Worm (Caenorhabditis elegans) whole organism, early embryonic: ENCODE results near the gene K10H10.9.

Experiments used
- B0310.2 ChIP-seq: sonication (generic microtip); optimal IDR thresholded peaks from 2 replicates; lab custom pipeline; 2016; ENCODE audit warnings: mild to moderate bottlenecking, missing genetic modification characterization, missing compliant biosample characterization
- F13C5.2 ChIP-seq: sonication (generic microtip); optimal IDR thresholded peaks from 2 replicates; lab custom pipeline; 2017; ENCODE audit warnings: mild to moderate bottlenecking, missing genetic modification characterization, inconsistent platforms, missing compliant biosample characterization
- aly-1 ChIP-seq: sonication (generic microtip); optimal IDR thresholded peaks from 2 replicates; lab custom pipeline; 2016; ENCODE audit warnings: missing genetic modification characterization, missing compliant biosample characterization
- ama-1 ChIP-seq: fragments of 150-350 bp; optimal IDR thresholded peaks from 2 replicates; lab custom pipeline; 2014
- ceh-13 ChIP-seq: fragments of 200-800 bp; sonication (Bioruptor generic); optimal IDR thresholded peaks from 2 replicates; lab custom pipeline; 2018; ENCODE audit warnings: mild to moderate bottlenecking, missing genetic modification characterization, missing compliant biosample characterization
- ceh-36 ChIP-seq: sonication (generic microtip); optimal IDR thresholded peaks from 2 replicates; lab custom pipeline; 2016; ENCODE audit warnings: missing genetic modification characterization, inconsistent platforms, missing compliant biosample characterization
- ets-7 ChIP-seq: sonication (generic microtip); optimal IDR thresholded peaks from 2 replicates; lab custom pipeline; 2016; ENCODE audit warnings: missing genotype, missing genetic modification characterization, missing compliant biosample characterization
- flt-1 ChIP-seq: fragments of 200-800 bp; sonication (Bioruptor generic); IDR thresholded peaks from 2 replicates; pipeline ENCODE4 v1.3.6; 2022; ENCODE audit warnings: missing genetic modification characterization, missing compliant biosample characterization
- hmbx-1 ChIP-seq: sonication (generic microtip); optimal IDR thresholded peaks from 2 replicates; lab custom pipeline; 2016; ENCODE audit warnings: mild to moderate bottlenecking, missing genetic modification characterization, missing compliant biosample characterization
- hmg-4 ChIP-seq: fragments of 200-800 bp; sonication (Bioruptor generic); optimal IDR thresholded peaks from 2 replicates; lab custom pipeline; 2018; ENCODE audit warnings: mild to moderate bottlenecking, missing genetic modification characterization, missing compliant biosample characterization
- hnd-1 ChIP-seq: sonication (generic microtip); optimal IDR thresholded peaks from 2 replicates; lab custom pipeline; 2016; ENCODE audit warnings: missing genetic modification characterization, missing compliant biosample characterization
- pes-1 ChIP-seq: fragments of 200-800 bp; sonication (Bioruptor generic); IDR thresholded peaks from 2 replicates; pipeline ENCODE4 v1.3.6; 2022; ENCODE audit warnings: missing genetic modification reagents, missing genetic modification characterization, missing compliant biosample characterization
- scrt-1 ChIP-seq: fragments of 200-800 bp; sonication (Bioruptor generic); IDR thresholded peaks from 2 replicates; pipeline ENCODE4 v1.3.6; 2022; ENCODE audit warnings: missing genetic modification characterization, missing compliant biosample characterization
- sea-1 ChIP-seq: fragments of 200-800 bp; sonication (Bioruptor generic); conservative IDR thresholded peaks from 2 replicates; pipeline ENCODE4 v1.3.6; 2022; ENCODE audit warnings: missing genetic modification characterization, missing compliant biosample characterization
- tbx-11 ChIP-seq: fragments of 200-800 bp; sonication (Bioruptor generic); IDR thresholded peaks from 2 replicates; pipeline ENCODE4 v1.3.6; 2022; ENCODE audit warnings: missing genetic modification characterization, missing compliant biosample characterization
- tbx-37 ChIP-seq: fragments of 200-800 bp; sonication (Bioruptor generic); conservative IDR thresholded peaks from 2 replicates; pipeline ENCODE4 v1.3.6; 2022; ENCODE audit warnings: missing genetic modification reagents, missing genetic modification characterization, missing compliant biosample characterization
- tra-4 ChIP-seq: sonication (generic microtip); optimal IDR thresholded peaks from 2 replicates; lab custom pipeline; 2017; ENCODE audit warnings: missing genetic modification characterization, missing compliant biosample characterization

Gene K10H10.9

DNA sequence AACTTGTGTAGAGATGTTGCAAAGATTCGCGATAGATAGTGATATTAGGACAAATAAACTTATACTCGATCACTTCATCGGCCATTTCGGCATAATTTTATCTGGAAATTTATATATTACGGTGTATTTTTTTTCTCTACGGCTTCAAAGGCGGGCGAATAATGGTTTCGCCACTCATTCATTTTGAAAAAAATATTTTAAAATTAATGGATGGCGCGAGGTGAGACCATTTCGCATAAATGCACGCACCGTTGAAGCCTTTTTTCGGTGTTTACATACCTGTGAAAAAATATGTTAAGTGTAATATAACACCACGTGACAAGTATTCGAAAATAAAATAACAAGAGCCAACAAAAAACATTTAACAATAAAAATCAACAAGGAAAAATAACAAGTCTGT lies 7.1 kb upstream of the K10H10.9 start, which contains the start of gene btb-19:
btb-19 (minus strand) TSS at position 101 of the 400 bp plus-strand sequence.
- TF ChIP-seq ceh-36 (tag; lab: Kevin White, UChicago) = no peak
- TF ChIP-seq ceh-13 = no peak
- no peak for TF ChIP-seq hnd-1
- no peak for TF ChIP-seq ets-7 (tag; lab: Kevin White, UChicago)
- no peak for TF ChIP-seq hmbx-1
- TF ChIP-seq pes-1 (GFP tag; lab: Robert Waterston, UW) = no peak
- no peak for TF ChIP-seq hmg-4 (GFP tag; lab: Kevin White, UChicago)
- no peak for TF ChIP-seq scrt-1
- no peak for TF ChIP-seq aly-1
- TF ChIP-seq B0310.2 (tag; lab: Kevin White, UChicago) = no peak
- no peak for TF ChIP-seq ama-1 (lab: Kevin White, UChicago)
- no peak for TF ChIP-seq tbx-37
- no peak for TF ChIP-seq tra-4 (tag; lab: Kevin White, UChicago)
- no peak for TF ChIP-seq sea-1 (GFP tag; lab: Robert Waterston, UW)
- no peak for TF ChIP-seq flt-1 (GFP tag; lab: Robert Waterston, UW)
- no peak for TF ChIP-seq tbx-11 (GFP tag; lab: Robert Waterston, UW)

- no peak for TF ChIP-seq ceh-36 (tag; lab: Kevin White, UChicago)
- no peak for TF ChIP-seq ama-1 (lab: Kevin White, UChicago)
- TF ChIP-seq tra-4 (tag; lab: Kevin White, UChicago) = no peak
- no peak for TF ChIP-seq B0310.2 (tag; lab: Kevin White, UChicago)
- no peak for TF ChIP-seq F13C5.2 (tag; lab: Kevin White, UChicago)
- no peak for TF ChIP-seq ets-7 (tag; lab: Kevin White, UChicago)
- TF ChIP-seq aly-1 = no peak
- TF ChIP-seq ceh-13 = no peak
- no peak for TF ChIP-seq tbx-37
- TF ChIP-seq flt-1 (GFP tag; lab: Robert Waterston, UW) = no peak
These were observed 3.7 kb downstream of the K10H10.9 start, which contains the start of gene K10H10.13 for ce11 chrII:14511189-14511588. Gene K10H10.13 (minus strand): TSS chrII:14511289.

DNA sequence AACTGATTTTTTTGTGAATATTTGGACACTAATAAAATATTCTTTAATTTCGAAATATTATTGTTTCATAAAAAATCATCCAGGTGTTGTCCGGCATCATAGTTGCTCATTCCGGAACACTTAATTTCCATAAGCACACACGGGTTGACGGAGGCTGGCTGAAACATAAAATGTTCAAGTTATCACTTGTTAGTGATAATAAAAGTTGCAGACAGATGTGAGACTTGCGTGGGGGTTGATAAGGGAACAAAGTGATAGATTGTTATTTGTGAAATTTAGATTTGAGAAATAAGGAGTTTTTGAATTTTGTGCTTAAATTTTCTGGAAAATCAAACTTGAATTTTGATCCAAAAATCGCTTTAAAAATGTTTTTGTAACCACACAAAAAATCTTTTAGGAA lies 4.8 kb downstream of the K10H10.9 start:
- TF ChIP-seq ets-7 (tag; lab: Kevin White, UChicago) = no peak
- no peak for TF ChIP-seq tra-4 (tag; lab: Kevin White, UChicago)
- TF ChIP-seq sea-1 (GFP tag; lab: Robert Waterston, UW) = no peak
- no peak for TF ChIP-seq tbx-37
- TF ChIP-seq ceh-13 = no peak
- no peak for TF ChIP-seq flt-1 (GFP tag; lab: Robert Waterston, UW)
- TF ChIP-seq ceh-36 (tag; lab: Kevin White, UChicago) = no peak

DNA sequence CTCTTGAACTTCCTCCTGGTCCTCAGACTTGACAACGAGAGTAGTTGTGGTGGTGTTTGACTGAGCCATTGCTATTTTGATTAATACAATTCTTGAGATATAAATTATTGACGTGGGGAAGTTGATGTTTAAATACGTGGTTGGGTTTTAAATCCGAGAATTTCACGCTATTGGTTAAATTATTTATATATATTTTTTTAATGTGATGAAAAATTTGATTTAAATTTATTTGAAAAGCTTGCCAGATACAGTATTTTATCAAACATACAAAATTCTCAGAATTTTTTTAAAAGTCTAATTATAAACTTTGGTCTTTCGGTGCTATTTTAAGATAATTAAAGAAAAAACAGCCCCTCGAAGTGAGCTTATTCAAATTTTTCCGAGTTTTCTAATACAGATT lies 7.4 kb downstream of the K10H10.9 start, which contains the start of the genes K10H10.7 and K10H10.10:
K10H10.7 (minus strand) TSS at position 101 of the 400 bp plus-strand sequence.
K10H10.10 (plus strand) TSS at position 204 of the 400 bp plus-strand sequence.
- TF ChIP-seq hnd-1 (no peak), ceh-13 (no peak), hmbx-1 (no peak), aly-1 (no peak), ceh-36 (tag; lab: Kevin White, UChicago) (no peak), hmg-4 (GFP tag; lab: Kevin White, UChicago) (no peak), tra-4 (tag; lab: Kevin White, UChicago) (no peak), ama-1 (lab: Kevin White, UChicago) (no peak), flt-1 (GFP tag; lab: Robert Waterston, UW) (no peak), sea-1 (GFP tag; lab: Robert Waterston, UW) (no peak), tbx-37 (no peak)

DNA sequence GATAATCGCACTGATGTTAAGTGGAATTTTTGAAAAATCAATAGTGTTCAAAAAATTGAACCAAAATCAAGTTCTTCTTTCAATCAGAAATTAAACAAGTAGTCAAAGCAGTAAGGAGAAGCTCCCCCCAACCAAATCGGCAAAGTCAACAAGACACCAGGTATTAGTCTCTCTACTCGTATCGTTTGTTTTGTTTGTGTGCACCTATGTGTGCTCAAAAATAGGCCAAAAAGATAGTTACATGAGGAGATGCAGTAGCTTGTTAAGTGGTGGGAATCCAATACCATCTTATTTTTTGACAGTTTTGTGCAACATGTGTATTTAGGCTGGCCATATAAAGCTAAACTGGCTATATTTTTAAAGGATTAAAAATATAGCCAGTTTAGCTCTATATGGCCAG lies 8.7 kb downstream of the K10H10.9 start, which contains the start of gene K10H10.12:
K10H10.12 (minus strand) TSS at position 101 of the 400 bp plus-strand sequence.
- no peak for TF ChIP-seq pes-1 (GFP tag; lab: Robert Waterston, UW)
- no peak for TF ChIP-seq B0310.2 (tag; lab: Kevin White, UChicago)
- no peak for TF ChIP-seq tra-4 (tag; lab: Kevin White, UChicago)
- no peak for TF ChIP-seq ama-1 (lab: Kevin White, UChicago)
- no peak for TF ChIP-seq tbx-37
- TF ChIP-seq ets-7 (tag; lab: Kevin White, UChicago) = no peak

DNA sequence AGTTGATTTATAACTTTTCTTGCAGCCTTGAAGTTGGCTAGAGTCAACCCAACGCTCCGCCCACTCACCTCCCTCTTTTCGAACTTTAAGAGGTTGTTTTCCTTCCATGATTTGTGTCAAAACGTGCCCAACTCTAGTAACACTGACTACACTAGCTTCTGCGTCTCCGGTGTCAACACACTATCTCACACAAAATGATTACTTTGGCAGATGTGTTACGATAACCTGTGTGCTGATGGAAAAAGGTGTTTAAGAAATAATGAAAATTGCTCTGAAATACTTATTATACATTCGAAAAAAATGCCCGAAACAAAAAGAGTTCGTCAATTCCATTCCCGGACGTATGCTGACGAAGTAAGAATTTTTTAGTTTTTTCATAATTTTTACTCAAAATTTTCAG lies 11.9 kb downstream of the K10H10.9 start, which contains the start of gene K10H10.6:
K10H10.6 (plus strand) TSS at position 301 of the 400 bp plus-strand sequence.
- TF ChIP-seq F13C5.2 (tag; lab: Kevin White, UChicago) = no peak
- no peak for TF ChIP-seq B0310.2 (tag; lab: Kevin White, UChicago)
- no peak for TF ChIP-seq ceh-36 (tag; lab: Kevin White, UChicago)
- no peak for TF ChIP-seq ama-1 (lab: Kevin White, UChicago)
- no peak for TF ChIP-seq tra-4 (tag; lab: Kevin White, UChicago)
- no peak for TF ChIP-seq hmbx-1
- no peak for TF ChIP-seq hmg-4 (GFP tag; lab: Kevin White, UChicago)
- no peak for TF ChIP-seq tbx-37
- no peak for TF ChIP-seq hnd-1
- no peak for TF ChIP-seq ceh-13
- TF ChIP-seq ets-7 (tag; lab: Kevin White, UChicago) = no peak
- no peak for TF ChIP-seq tbx-11 (GFP tag; lab: Robert Waterston, UW)
- TF ChIP-seq scrt-1 = no peak

ce11 chrII:14501447-14501846 lies 13.5 kb downstream of the K10H10.9 start, which contains the start of gene K10H10.5:
Gene K10H10.5 (plus strand): TSS chrII:14501747.
- TF ChIP-seq sea-1 (GFP tag; lab: Robert Waterston, UW) (no peak), F13C5.2 (tag; lab: Kevin White, UChicago) (no peak), ceh-13 (no peak), aly-1 (no peak), ama-1 (lab: Kevin White, UChicago) (no peak), tbx-37 (no peak)

DNA sequence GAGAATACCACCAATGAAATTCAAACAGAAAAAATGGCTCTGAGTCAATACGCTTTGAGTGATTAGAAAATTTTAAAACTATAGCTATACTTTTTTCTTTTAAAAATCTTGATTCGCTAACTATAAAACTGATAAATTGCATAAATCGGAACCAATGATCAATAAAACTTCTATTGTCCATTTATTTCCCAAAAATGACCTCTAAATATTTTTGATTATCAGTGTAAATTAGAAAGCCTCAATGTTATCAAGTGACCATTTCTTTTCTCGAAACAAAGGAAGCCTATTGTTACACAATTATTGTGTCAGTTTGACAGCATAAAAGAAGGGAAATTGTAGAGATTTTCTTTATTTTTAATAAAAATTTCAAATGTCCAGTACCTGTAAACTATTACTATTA lies 14.8 kb downstream of the K10H10.9 start, which contains the start of gene K10H10.4:
K10H10.4 (plus strand) TSS at position 301 of the 400 bp plus-strand sequence.
- TF ChIP-seq hmg-4 (GFP tag; lab: Kevin White, UChicago) (no peak), aly-1 (no peak), tbx-11 (GFP tag; lab: Robert Waterston, UW) (no peak), tra-4 (tag; lab: Kevin White, UChicago) (no peak), pes-1 (GFP tag; lab: Robert Waterston, UW) (no peak), tbx-37 (no peak), ets-7 (tag; lab: Kevin White, UChicago) (no peak), ceh-13 (no peak), scrt-1 (no peak), F13C5.2 (tag; lab: Kevin White, UChicago) (no peak), ceh-36 (tag; lab: Kevin White, UChicago) (no peak), flt-1 (GFP tag; lab: Robert Waterston, UW) (no peak), hmbx-1 (no peak), ama-1 (lab: Kevin White, UChicago) (no peak)
